Worm (Caenorhabditis elegans) whole organism, L1 larva: Measurements from ENCODE around the gene F48G7.9.

ENCODE experiments used
- aly-2 ChIP-seq: fragments of 150-350 bp; optimal IDR thresholded peaks from 2 replicates; lab custom pipeline; 2014; ENCODE audit warnings: missing biosample characterization, missing genetic modification characterization
- ces-1 ChIP-seq: fragments of 150-350 bp; optimal IDR thresholded peaks from 2 replicates; lab custom pipeline; 2014; ENCODE audit warnings: missing biosample characterization, missing genetic modification reagents, missing genetic modification characterization
- elt-2 ChIP-seq: sonication (generic microtip); optimal IDR thresholded peaks from 2 replicates; lab custom pipeline; 2016; ENCODE audit warnings: missing genetic modification characterization, mild to moderate bottlenecking, inconsistent platforms, missing compliant biosample characterization, missing genetic modification reagents
- elt-3 ChIP-seq, 6 experiments: fragments of 150-350 bp in 1 of 6; sonication (generic microtip); optimal IDR thresholded peaks; 2 replicates each; lab custom pipeline; 2017 to 2018; ENCODE audit warnings: missing biosample characterization in 6 of 6, missing genetic modification characterization in 6 of 6, inconsistent platforms in 1 of 6
- fkh-10 ChIP-seq: sonication (generic microtip); optimal IDR thresholded peaks from 2 replicates; lab custom pipeline; 2017; ENCODE audit warnings: missing biosample characterization, missing genetic modification reagents, missing genetic modification characterization
- fos-1 ChIP-seq: fragments of 150-350 bp; optimal IDR thresholded peaks from 2 replicates; lab custom pipeline; 2014; ENCODE audit warnings: missing biosample characterization, missing genetic modification characterization
- hpl-2 ChIP-seq: fragments of 150-350 bp; optimal IDR thresholded peaks from 2 replicates; lab custom pipeline; 2014; ENCODE audit warnings: missing biosample characterization, missing genetic modification reagents, missing genetic modification characterization
- lin-13 ChIP-seq: fragments of 150-350 bp; optimal IDR thresholded peaks from 2 replicates; lab custom pipeline; 2014; ENCODE audit warnings: missing biosample characterization, missing genetic modification reagents, missing genetic modification characterization
- lin-15B ChIP-seq: fragments of 150-350 bp; sonication (generic microtip); optimal IDR thresholded peaks from 3 replicates; lab custom pipeline; 2014; ENCODE audit warnings: missing biosample characterization, missing genetic modification characterization
- lin-35 ChIP-seq, 2 experiments: fragments of 150-350 bp; optimal IDR thresholded peaks; 2 replicates each; lab custom pipeline; 2014; ENCODE audit warnings: missing biosample characterization in 2 of 2, missing genetic modification characterization in 2 of 2, missing genetic modification reagents in 2 of 2
- lin-39 ChIP-seq: fragments of 150-350 bp; optimal IDR thresholded peaks from 2 replicates; lab custom pipeline; 2014; ENCODE audit warnings: missing biosample characterization, missing genetic modification reagents, missing genetic modification characterization
- nhr-11 ChIP-seq: fragments of 150-350 bp; optimal IDR thresholded peaks from 2 replicates; lab custom pipeline; 2014; ENCODE audit warnings: missing biosample characterization, missing genetic modification characterization
- nhr-12 ChIP-seq: sonication (generic microtip); optimal IDR thresholded peaks from 2 replicates; lab custom pipeline; 2017; ENCODE audit warnings: missing biosample characterization, missing genetic modification characterization
- snpc-4 ChIP-seq: fragments of 150-350 bp; optimal IDR thresholded peaks from 2 replicates; lab custom pipeline; 2014; ENCODE audit warnings: missing biosample characterization, missing genetic modification characterization

DNA sequence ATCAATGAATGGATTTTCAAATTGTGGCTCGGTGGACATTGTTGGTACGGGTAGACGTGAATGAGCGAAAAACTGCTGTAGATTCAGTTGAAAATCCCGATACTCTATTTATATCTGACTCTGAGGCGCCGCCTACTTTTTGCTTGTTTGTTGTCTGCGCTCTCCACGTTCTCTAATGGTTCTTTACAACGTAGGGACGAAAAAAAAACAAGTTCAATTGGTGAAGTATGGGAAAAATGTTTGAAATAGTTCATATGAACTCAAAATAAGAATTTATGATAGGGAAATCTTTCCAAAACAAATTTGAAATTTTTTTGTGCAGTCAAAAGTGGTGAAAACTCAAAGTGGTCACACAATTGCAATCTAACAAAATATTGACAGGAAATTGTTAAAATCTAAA, 6.4 kb upstream of the F48G7.9 start, which contains the start of gene F48G7.10:
- TF ChIP-seq elt-3 (tag; optimal IDR thresholded peaks at IDR 0.05; lab: Kevin White, UChicago) (no peak), fkh-10 (no peak), lin-35 (GFP tag; optimal IDR thresholded peaks at IDR 0.05; lab: Kevin White, UChicago) (no peak), fos-1 (tag; lab: Kevin White, UChicago) (no peak), lin-13 (GFP tag; lab: Kevin White, UChicago) (no peak), snpc-4 (tag; lab: Kevin White, UChicago) (no peak), lin-15B (tag; lab: Kevin White, UChicago) (no peak), nhr-11 (tag; lab: Kevin White, UChicago) (no peak), aly-2 (tag; lab: Kevin White, UChicago) (no peak), lin-39 (tag; lab: Kevin White, UChicago) (no peak), nhr-12 (tag; lab: Kevin White, UChicago) (no peak), hpl-2 (no peak), ces-1 (GFP tag; lab: Kevin White, UChicago) (no peak), elt-2 (no peak)
